Worm (Caenorhabditis elegans): ENCODE data around the gene F53A2.1.

F53A2.1 gene

DNA sequence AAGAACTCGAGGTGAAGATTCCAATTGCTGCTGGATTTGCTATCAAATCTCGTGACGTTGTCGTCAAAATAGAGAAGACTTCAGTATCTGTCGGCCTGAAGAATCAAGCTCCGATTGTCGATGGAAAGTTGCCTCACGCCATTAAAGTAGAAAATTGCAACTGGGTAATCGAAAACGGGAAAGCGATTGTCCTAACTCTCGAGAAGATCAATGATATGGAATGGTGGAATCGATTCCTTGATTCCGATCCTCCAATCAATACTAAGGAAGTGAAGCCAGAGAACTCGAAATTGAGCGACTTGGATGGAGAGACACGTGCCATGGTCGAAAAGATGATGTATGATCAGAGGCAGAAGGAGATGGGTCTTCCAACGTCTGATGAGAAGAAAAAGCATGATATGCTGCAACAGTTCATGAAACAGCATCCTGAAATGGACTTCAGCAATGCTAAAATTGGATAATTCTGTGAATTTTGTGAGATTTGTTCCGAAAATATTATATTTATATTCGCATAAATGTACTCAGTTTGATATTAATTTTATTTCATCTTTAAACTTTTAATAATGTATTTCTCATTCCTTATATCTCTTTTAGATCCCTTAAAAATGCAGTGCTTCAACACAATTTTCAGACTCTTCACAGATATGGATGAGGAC is 17.6 kb upstream of the F53A2.1 start, which contains the start of gene dro-1:
Gene dro-1 (plus strand): TSS at position 606 of the 656 bp plus-strand sequence.
- no peak for TF ChIP-seq unc-86 (tag; optimal IDR thresholded peaks at IDR 0.05)
- no peak for TF ChIP-seq ref-2 (tag; optimal IDR thresholded peaks at IDR 0.05)
- TF ChIP-seq dmd-4 (tag; optimal IDR thresholded peaks at IDR 0.05; ENCODE audit: borderline replicate concordance) = no peak
- no peak for TF ChIP-seq ceh-24 (tag; optimal IDR thresholded peaks at IDR 0.05)
- no peak for TF ChIP-seq lim-6 (tag; optimal IDR thresholded peaks at IDR 0.05)
- no peak for TF ChIP-seq nhr-11 (tag; optimal IDR thresholded peaks at IDR 0.05)

DNA sequence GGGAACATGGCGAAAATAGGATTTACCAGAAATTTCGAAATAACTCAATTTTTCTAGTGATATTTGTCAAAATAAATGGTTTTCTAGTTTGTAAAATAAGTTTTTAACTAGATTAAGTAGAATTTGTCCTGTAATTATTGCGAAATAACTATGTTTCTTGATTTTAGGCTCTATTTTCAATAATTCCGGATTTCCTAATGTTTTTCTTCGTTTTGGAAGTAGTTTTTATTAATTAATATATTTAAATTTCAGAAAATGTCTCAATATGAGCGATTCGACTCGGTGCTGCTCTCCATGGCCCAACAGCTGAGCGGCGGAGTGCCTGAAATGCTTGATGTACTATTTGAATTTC is 16.6 kb upstream of the F53A2.1 start, which contains the start of gene nud-1:
Gene nud-1 (plus strand): TSS at position 253 of the 352 bp plus-strand sequence.
- TF ChIP-seq lim-6 (tag; optimal IDR thresholded peaks at IDR 0.05) = no peak
- no peak for TF ChIP-seq elt-2 (tag; optimal IDR thresholded peaks at IDR 0.05)
- TF ChIP-seq ceh-22 (tag; optimal IDR thresholded peaks at IDR 0.05) = no peak
- TF ChIP-seq C08G9.2 (tag; optimal IDR thresholded peaks at IDR 0.05) = no peak
- no peak for TF ChIP-seq pag-3 (tag; optimal IDR thresholded peaks at IDR 0.05; ENCODE audit: borderline replicate concordance)
- no peak for TF ChIP-seq ceh-48 (tag; optimal IDR thresholded peaks at IDR 0.05)
- no peak for TF ChIP-seq hlh-30 (tag; optimal IDR thresholded peaks at IDR 0.05; ENCODE audit: insufficient read depth)
- no peak for TF ChIP-seq ceh-9 (tag; optimal IDR thresholded peaks at IDR 0.05)
- TF ChIP-seq T23F11.4 (GFP tag; optimal IDR thresholded peaks at IDR 0.05) = no peak
- no peak for TF ChIP-seq ets-4 (tag; optimal IDR thresholded peaks at IDR 0.05)
- no peak for TF ChIP-seq che-1 (tag; optimal IDR thresholded peaks at IDR 0.05)
- no peak for TF ChIP-seq lin-11 (tag; optimal IDR thresholded peaks at IDR 0.05)
- TF ChIP-seq fkh-6 (tag; optimal IDR thresholded peaks at IDR 0.05) = no peak
- no peak for TF ChIP-seq ztf-16 (tag; optimal IDR thresholded peaks at IDR 0.05)
- no peak for TF ChIP-seq zip-5 (tag; optimal IDR thresholded peaks at IDR 0.05)
- TF ChIP-seq ceh-19 (GFP tag; optimal IDR thresholded peaks at IDR 0.05) = no peak
- TF ChIP-seq ceh-6 (GFP tag; optimal IDR thresholded peaks at IDR 0.05) = no peak
- TF ChIP-seq dmd-4 (tag; optimal IDR thresholded peaks at IDR 0.05; ENCODE audit: borderline replicate concordance) = no peak
- TF ChIP-seq elt-4 (tag; optimal IDR thresholded peaks at IDR 0.05) = no peak
- TF ChIP-seq eyg-1 (tag; optimal IDR thresholded peaks at IDR 0.05) = no peak

DNA sequence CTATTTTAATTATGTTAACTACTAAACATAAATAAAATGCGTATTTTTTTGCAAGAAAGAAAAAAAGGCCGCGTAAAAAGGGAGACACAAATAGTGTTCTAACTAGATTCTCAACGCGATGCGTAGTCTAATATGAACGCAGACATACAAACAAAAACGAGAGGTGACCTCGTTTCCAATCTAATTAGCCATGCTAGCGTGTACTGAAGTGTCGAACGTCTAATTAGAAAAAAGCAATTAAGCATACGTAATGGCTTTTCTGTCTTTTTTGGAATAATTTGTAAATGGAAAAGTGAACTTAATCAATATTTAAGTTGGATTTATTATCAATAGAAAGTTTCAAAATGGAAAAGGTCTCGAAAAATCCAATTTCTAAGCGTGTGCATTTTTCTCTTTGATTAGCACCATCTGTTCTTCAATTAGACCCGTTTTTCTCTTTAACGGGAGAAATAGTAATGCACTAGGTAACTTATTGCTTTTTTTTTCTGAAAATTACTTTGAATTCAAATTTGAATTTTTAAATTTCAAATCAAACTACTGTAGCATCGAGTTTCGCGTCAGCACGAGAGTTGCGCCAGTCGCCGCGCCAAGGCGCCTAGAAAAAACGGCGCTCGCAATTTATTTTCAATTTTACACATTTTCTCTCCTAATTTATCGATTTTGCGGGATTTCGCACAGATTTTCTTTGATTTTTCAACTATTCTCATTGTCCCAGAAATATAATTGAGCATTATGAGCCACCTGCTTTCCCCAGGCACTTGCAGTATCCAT is 16.1 kb upstream of the F53A2.1 start:
- TF ChIP-seq unc-42 (tag; optimal IDR thresholded peaks at IDR 0.05) = peak; percentile 95
- TF ChIP-seq hlh-30 (tag; optimal IDR thresholded peaks at IDR 0.05; ENCODE audit: insufficient read depth) = no peak
- TF ChIP-seq K02D7.2 (tag; optimal IDR thresholded peaks at IDR 0.05) = no peak
- no peak for TF ChIP-seq pag-3 (tag; optimal IDR thresholded peaks at IDR 0.05; ENCODE audit: borderline replicate concordance)
- no peak for TF ChIP-seq pax-1 (tag; optimal IDR thresholded peaks at IDR 0.05)
- TF ChIP-seq unc-86 (tag; optimal IDR thresholded peaks at IDR 0.05) = no peak
- TF ChIP-seq ttx-3 (tag; optimal IDR thresholded peaks at IDR 0.05) = no peak
- TF ChIP-seq T23F11.4 (GFP tag; optimal IDR thresholded peaks at IDR 0.05) = no peak
- no peak for TF ChIP-seq gmeb-2 (tag; optimal IDR thresholded peaks at IDR 0.05)
- TF ChIP-seq fkh-6 (tag; optimal IDR thresholded peaks at IDR 0.05) = no peak
- TF ChIP-seq pqm-1 (tag; optimal IDR thresholded peaks at IDR 0.05) = no peak
- peak; percentile 25 for TF ChIP-seq ceh-14 (tag; optimal IDR thresholded peaks at IDR 0.05)
- no peak for TF ChIP-seq unc-55 (GFP tag; optimal IDR thresholded peaks at IDR 0.05)
- TF ChIP-seq Y22D7AL.16 (tag; optimal IDR thresholded peaks at IDR 0.05) = no peak
- TF ChIP-seq C38D4.7 (GFP tag; optimal IDR thresholded peaks at IDR 0.05) = no peak
- TF ChIP-seq sdc-2 (tag; optimal IDR thresholded peaks at IDR 0.05) = no peak
- no peak for TF ChIP-seq rnt-1 (tag; optimal IDR thresholded peaks at IDR 0.05)
- peak; percentile 24 for TF ChIP-seq ceh-31 (tag; optimal IDR thresholded peaks at IDR 0.05)
